Fruit fly (Drosophila melanogaster): ENCODE data around the gene InR.

The InR gene

dm6 chr3R:21655384-21655783 is 36.3 kb upstream of the InR start:
- TF ChIP-seq usp (GFP tag; optimal IDR thresholded peaks at IDR 0.05) (no peak), dl (GFP tag; optimal IDR thresholded peaks at IDR 0.05; ENCODE audit: insufficient read depth in 1 of 2, partially characterized antibody in 2 of 2) (no peak), CrebA (GFP tag; optimal IDR thresholded peaks at IDR 0.05; ENCODE audit: borderline replicate concordance) (no peak), h (GFP tag; optimal IDR thresholded peaks at IDR 0.05) (peak; percentile 13), sage (GFP tag; optimal IDR thresholded peaks at IDR 0.05) (no peak), foxo (GFP tag; optimal IDR thresholded peaks at IDR 0.05) (no peak), rgr (GFP tag; optimal IDR thresholded peaks at IDR 0.05) (peak; percentile 2), ey (GFP tag; optimal IDR thresholded peaks at IDR 0.05) (no peak), fru (GFP tag; optimal IDR thresholded peaks at IDR 0.05) (no peak), CG9705 (GFP tag; optimal IDR thresholded peaks at IDR 0.05) (no peak), sv (GFP tag; optimal IDR thresholded peaks at IDR 0.05) (no peak)

dm6 chr3R:21654755-21655154 is 35.6 kb upstream of the InR start:
- no peak for TF ChIP-seq GATAd (GFP tag; optimal IDR thresholded peaks at IDR 0.05)
- TF ChIP-seq Hr83 (GFP tag; optimal IDR thresholded peaks at IDR 0.05; ENCODE audit: poor library complexity, severe bottlenecking): no peak

- TF ChIP-seq psq (GFP tag; optimal IDR thresholded peaks at IDR 0.05): peak; percentile 10
- TF ChIP-seq h (GFP tag; optimal IDR thresholded peaks at IDR 0.05): no peak
Observed at dm6 chr3R:21653434-21653833, 34.3 kb upstream of the InR start.

dm6 chr3R:21652891-21653394 is 33.8 kb upstream of the InR start:
- TF ChIP-seq Hr78 (GFP tag; optimal IDR thresholded peaks at IDR 0.05) (no peak), psq (GFP tag; optimal IDR thresholded peaks at IDR 0.05) (peak; percentile 54), dsf (GFP tag; optimal IDR thresholded peaks at IDR 0.05; ENCODE audit: borderline replicate concordance) (no peak), rgr (GFP tag; optimal IDR thresholded peaks at IDR 0.05) (peak; percentile 13), foxo (GFP tag; optimal IDR thresholded peaks at IDR 0.05) (peak in 1 of 2 experiments; percentile 10), Myc (optimal IDR thresholded peaks at IDR 0.05) (no peak), h (GFP tag; optimal IDR thresholded peaks at IDR 0.05) (peak; percentile 30), jim (GFP tag; optimal IDR thresholded peaks at IDR 0.05) (peak; percentile 92), lola (GFP tag; optimal IDR thresholded peaks at IDR 0.05) (no peak), fru (GFP tag; optimal IDR thresholded peaks at IDR 0.05) (peak; percentile 11), Dfd (GFP tag; optimal IDR thresholded peaks at IDR 0.05) (no peak), woc (GFP tag; optimal IDR thresholded peaks at IDR 0.05) (peak; percentile 37), dl (GFP tag; optimal IDR thresholded peaks at IDR 0.05; ENCODE audit: insufficient read depth in 1 of 2, partially characterized antibody in 2 of 2) (no peak)

- no peak for TF ChIP-seq sv (GFP tag; optimal IDR thresholded peaks at IDR 0.05)
- TF ChIP-seq h (GFP tag; optimal IDR thresholded peaks at IDR 0.05): peak; percentile 43
- TF ChIP-seq jim (GFP tag; optimal IDR thresholded peaks at IDR 0.05): no peak
- TF ChIP-seq Abd-B (GFP tag; optimal IDR thresholded peaks at IDR 0.05): no peak
- no peak for TF ChIP-seq CG32264 (GFP tag; optimal IDR thresholded peaks at IDR 0.05)
- TF ChIP-seq usp (GFP tag; optimal IDR thresholded peaks at IDR 0.05): no peak
- TF ChIP-seq Dfd (GFP tag; optimal IDR thresholded peaks at IDR 0.05): no peak
- TF ChIP-seq dmrt93B (GFP tag; optimal IDR thresholded peaks at IDR 0.05): peak; percentile 78
- TF ChIP-seq br (GFP tag; optimal IDR thresholded peaks at IDR 0.05): peak; percentile 18
- TF ChIP-seq tai (GFP tag; optimal IDR thresholded peaks at IDR 0.05): peak; percentile 32
- peak; percentile 86 for TF ChIP-seq HLH106 (tag; optimal IDR thresholded peaks at IDR 0.05)
- TF ChIP-seq Hr78 (GFP tag; optimal IDR thresholded peaks at IDR 0.05): no peak
- TF ChIP-seq Hr83 (GFP tag; optimal IDR thresholded peaks at IDR 0.05; ENCODE audit: poor library complexity, severe bottlenecking): peak; percentile 14
- TF ChIP-seq dsf (GFP tag; optimal IDR thresholded peaks at IDR 0.05; ENCODE audit: borderline replicate concordance): no peak
- peak; percentile 91 for TF ChIP-seq Sp1 (GFP tag; optimal IDR thresholded peaks at IDR 0.05)
- TF ChIP-seq rgr (GFP tag; optimal IDR thresholded peaks at IDR 0.05): peak; percentile 66
- TF ChIP-seq lola (GFP tag; optimal IDR thresholded peaks at IDR 0.05): no peak
- peak; percentile 74 for TF ChIP-seq psq (GFP tag; optimal IDR thresholded peaks at IDR 0.05)
- TF ChIP-seq sage (GFP tag; optimal IDR thresholded peaks at IDR 0.05): peak; percentile 21
- TF ChIP-seq pan (optimal IDR thresholded peaks at IDR 0.05): peak; percentile 53
- TF ChIP-seq Myc (optimal IDR thresholded peaks at IDR 0.05): no peak
- TF ChIP-seq Dif (GFP tag; optimal IDR thresholded peaks at IDR 0.05; ENCODE audit: partially characterized antibody): peak; percentile 64
- peak; percentile 42 for TF ChIP-seq brk (GFP tag; optimal IDR thresholded peaks at IDR 0.05)
- TF ChIP-seq CrebA (GFP tag; optimal IDR thresholded peaks at IDR 0.05; ENCODE audit: borderline replicate concordance): no peak
- peak; percentile 16 for TF ChIP-seq ey (GFP tag; optimal IDR thresholded peaks at IDR 0.05)
- peak; percentile 48 for TF ChIP-seq CG9705 (GFP tag; optimal IDR thresholded peaks at IDR 0.05)
- no peak for TF ChIP-seq Jra (GFP tag; optimal IDR thresholded peaks at IDR 0.05)
- TF ChIP-seq Rel (GFP tag; optimal IDR thresholded peaks at IDR 0.05): no peak
- no peak for TF ChIP-seq Rel (tag; optimal IDR thresholded peaks at IDR 0.05)
- peak; percentile 83 for TF ChIP-seq OdsH (GFP tag; optimal IDR thresholded peaks at IDR 0.05)
- TF ChIP-seq foxo (GFP tag; optimal IDR thresholded peaks at IDR 0.05): peak in 1 of 2 experiments; percentile 79
- TF ChIP-seq Mio (GFP tag; optimal IDR thresholded peaks at IDR 0.05): no peak
- TF ChIP-seq woc (GFP tag; optimal IDR thresholded peaks at IDR 0.05): peak; percentile 60
- no peak for TF ChIP-seq GATAd (GFP tag; optimal IDR thresholded peaks at IDR 0.05)
- TF ChIP-seq fru (GFP tag; optimal IDR thresholded peaks at IDR 0.05): peak; percentile 32
Observed at dm6 chr3R:21651048-21651887, 32.1 kb upstream of the InR start.

Data from whole organism, wandering third instar larva.